Fruit fly (Drosophila melanogaster) whole organism, adult: Measurements from ENCODE around the gene CG34051.
A peak's percentile ranks its signal among the peaks of the same experiment; 100 is the strongest.

Experiments used
- CG11617 ChIP-seq: fragments of 200-800 bp; sonication (Bioruptor generic); optimal IDR thresholded peaks from 2 replicates; lab custom pipeline; 2017; ENCODE audit warnings: mild to moderate bottlenecking, missing biosample characterization, missing genetic modification reagents, missing genetic modification characterization
- CG12768 ChIP-seq: fragments of 200-800 bp; sonication (Bioruptor generic); optimal IDR thresholded peaks from 2 replicates; lab custom pipeline; 2017; ENCODE audit warnings: missing biosample characterization, missing genetic modification characterization, mild to moderate bottlenecking, moderate library complexity, missing genetic modification reagents
- CG14711 ChIP-seq: fragments of 200-800 bp; sonication (Bioruptor generic); optimal IDR thresholded peaks from 2 replicates; lab custom pipeline; 2018; ENCODE audit warnings: missing biosample characterization, mild to moderate bottlenecking, missing genetic modification characterization, moderate library complexity
- CG1620 ChIP-seq: fragments of 200-800 bp; sonication (Bioruptor generic); optimal IDR thresholded peaks from 2 replicates; lab custom pipeline; 2016; ENCODE audit warnings: missing biosample characterization, missing genetic modification characterization
- CG33017 ChIP-seq: fragments of 200-800 bp; sonication (Bioruptor generic); optimal IDR thresholded peaks from 2 replicates; lab custom pipeline; 2018; ENCODE audit warnings: missing biosample characterization, mild to moderate bottlenecking, missing genetic modification characterization, moderate library complexity
- CG5204 ChIP-seq: fragments of 200-800 bp; sonication (Bioruptor generic); optimal IDR thresholded peaks from 2 replicates; lab custom pipeline; 2016; ENCODE audit warnings: missing biosample characterization, missing genetic modification characterization
- CG7045 ChIP-seq: fragments of 200-800 bp; sonication (Bioruptor generic); optimal IDR thresholded peaks from 2 replicates; lab custom pipeline; 2017; ENCODE audit warnings: missing biosample characterization, mild to moderate bottlenecking, missing genetic modification characterization
- CG7101 ChIP-seq: fragments of 200-800 bp; sonication (Bioruptor generic); optimal IDR thresholded peaks from 2 replicates; lab custom pipeline; 2018; ENCODE audit warnings: missing biosample characterization, mild to moderate bottlenecking, missing genetic modification characterization, moderate library complexity
- Clk ChIP-seq: fragments of 200-800 bp; sonication (Bioruptor generic); optimal IDR thresholded peaks from 2 replicates; lab custom pipeline; 2017; ENCODE audit warnings: missing biosample characterization, missing genetic modification characterization
- Crg-1 ChIP-seq: fragments of 200-800 bp; sonication (Bioruptor generic); optimal IDR thresholded peaks from 2 replicates; lab custom pipeline; 2016; ENCODE audit warnings: missing biosample characterization, missing genetic modification characterization
- Hr96 ChIP-seq: fragments of 200-800 bp; sonication (Bioruptor generic); optimal IDR thresholded peaks from 2 replicates; lab custom pipeline; 2016; ENCODE audit warnings: missing biosample characterization, missing genetic modification characterization
- Mnt ChIP-seq: fragments of 200-800 bp; sonication (Bioruptor generic); optimal IDR thresholded peaks from 2 replicates; lab custom pipeline; 2016; ENCODE audit warnings: missing biosample characterization, mild to moderate bottlenecking, missing genetic modification characterization
- bab1 ChIP-seq: fragments of 200-800 bp; sonication (Bioruptor generic); optimal IDR thresholded peaks from 3 replicates; lab custom pipeline; 2019; ENCODE audit warnings: missing biosample characterization, mild to moderate bottlenecking, missing genetic modification characterization, moderate library complexity
- cic ChIP-seq: fragments of 200-800 bp; sonication (Bioruptor generic); optimal IDR thresholded peaks from 2 replicates; lab custom pipeline; 2017; ENCODE audit warnings: missing biosample characterization, mild to moderate bottlenecking, missing genetic modification characterization, moderate library complexity
- cnc ChIP-seq, 2 experiments: fragments of >200 bp; optimal IDR thresholded peaks; 2 replicates each; lab custom pipeline; 2017
- kay ChIP-seq: fragments of 200-800 bp; sonication (Bioruptor generic); peaks from one replicate; lab custom pipeline; 2016; ENCODE audit warnings: missing biosample characterization, missing genetic modification characterization, borderline replicate concordance
- ovo ChIP-seq: fragments of 200-800 bp; sonication (Bioruptor generic); optimal IDR thresholded peaks from 2 replicates; lab custom pipeline; 2016; ENCODE audit warnings: missing biosample characterization, missing genetic modification characterization
- pad ChIP-seq: fragments of 200-800 bp; sonication (Bioruptor generic); optimal IDR thresholded peaks from 3 replicates; lab custom pipeline; 2017; ENCODE audit warnings: missing biosample characterization, missing genetic modification characterization, mild to moderate bottlenecking, moderate library complexity, missing genetic modification reagents
- tj ChIP-seq: fragments of 200-800 bp; sonication (Bioruptor generic); optimal IDR thresholded peaks from 3 replicates; lab custom pipeline; 2017; ENCODE audit warnings: missing biosample characterization, mild to moderate bottlenecking, missing genetic modification characterization, moderate library complexity
- toe ChIP-seq: fragments of 200-800 bp; sonication (Bioruptor generic); optimal IDR thresholded peaks from 2 replicates; lab custom pipeline; 2016; ENCODE audit warnings: missing biosample characterization, missing genetic modification characterization

CG34051 gene

dm6 chr2L:19943112-19943511, 17.7 kb downstream of the CG34051 start:
- TF ChIP-seq CG1620 (GFP tag; lab: Kevin White, UChicago) (no peak), CG33017 (tag; lab: Kevin White, UChicago) (no peak), CG12768 (GFP tag; lab: Kevin White, UChicago) (no peak), cnc (optimal IDR thresholded peaks at IDR 0.05; lab: Kevin White, UChicago) (no peak), toe (GFP tag; lab: Kevin White, UChicago) (no peak), CG5204 (GFP tag; lab: Kevin White, UChicago) (no peak), CG7101 (no peak), Mnt (GFP tag; lab: Kevin White, UChicago) (no peak), tj (GFP tag; lab: Kevin White, UChicago) (no peak), kay (GFP tag; lab: Kevin White, UChicago) (no peak), ovo (no peak), Clk (no peak), CG11617 (GFP tag; lab: Kevin White, UChicago) (no peak), pad (no peak), Hr96 (GFP tag; lab: Kevin White, UChicago) (no peak), bab1 (GFP tag; lab: Kevin White, UChicago) (no peak), CG14711 (tag; lab: Kevin White, UChicago) (no peak)

- no peak for TF ChIP-seq CG11617 (GFP tag; lab: Kevin White, UChicago)
- TF ChIP-seq toe (GFP tag; lab: Kevin White, UChicago): no peak
- no peak for TF ChIP-seq CG5204 (GFP tag; lab: Kevin White, UChicago)
- TF ChIP-seq pad: no peak
- TF ChIP-seq cnc (optimal IDR thresholded peaks at IDR 0.05; lab: Kevin White, UChicago): no peak
- no peak for TF ChIP-seq CG12768 (GFP tag; lab: Kevin White, UChicago)
- TF ChIP-seq Clk: no peak
- TF ChIP-seq kay (GFP tag; lab: Kevin White, UChicago): no peak
- TF ChIP-seq CG7045 (GFP tag; lab: Kevin White, UChicago): no peak
- no peak for TF ChIP-seq tj (GFP tag; lab: Kevin White, UChicago)
- no peak for TF ChIP-seq CG7101
- TF ChIP-seq Mnt (GFP tag; lab: Kevin White, UChicago): no peak
- TF ChIP-seq CG33017 (tag; lab: Kevin White, UChicago): no peak
Observed at dm6 chr2L:19942510-19942909, 18.3 kb downstream of the CG34051 start.

- TF ChIP-seq CG7045 (GFP tag; lab: Kevin White, UChicago): no peak
- TF ChIP-seq CG1620 (GFP tag; lab: Kevin White, UChicago): no peak
- no peak for TF ChIP-seq toe (GFP tag; lab: Kevin White, UChicago)
- no peak for TF ChIP-seq CG11617 (GFP tag; lab: Kevin White, UChicago)
- no peak for TF ChIP-seq CG5204 (GFP tag; lab: Kevin White, UChicago)
- no peak for TF ChIP-seq Hr96 (GFP tag; lab: Kevin White, UChicago)
- TF ChIP-seq cnc (optimal IDR thresholded peaks at IDR 0.05; lab: Kevin White, UChicago): no peak
- no peak for TF ChIP-seq CG14711 (tag; lab: Kevin White, UChicago)
- TF ChIP-seq CG12768 (GFP tag; lab: Kevin White, UChicago): no peak
- TF ChIP-seq Clk: no peak
- no peak for TF ChIP-seq Mnt (GFP tag; lab: Kevin White, UChicago)
- TF ChIP-seq cic (GFP tag; lab: Kevin White, UChicago): no peak
- no peak for TF ChIP-seq bab1 (GFP tag; lab: Kevin White, UChicago)
Observed at dm6 chr2L:19941352-19941851, 19.4 kb downstream of the CG34051 start.

DNA sequence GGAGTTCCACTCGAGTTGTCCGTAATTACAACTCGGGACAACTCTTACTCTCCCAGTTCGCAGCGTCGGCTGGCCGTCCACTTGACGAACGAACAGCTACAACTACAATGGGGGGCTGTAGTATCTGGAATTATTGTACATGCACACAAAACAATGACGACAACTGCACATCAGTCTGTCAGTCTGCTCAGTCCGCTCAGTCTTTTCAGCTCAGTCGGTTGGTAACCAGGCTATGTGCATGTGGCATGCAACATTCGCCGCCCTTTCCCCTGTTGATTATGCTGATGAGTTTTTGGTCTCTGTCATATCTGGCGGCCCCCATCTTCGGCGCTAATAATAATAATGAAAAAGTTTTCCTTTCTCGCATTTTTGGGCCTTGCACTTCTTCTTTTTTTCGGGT, 20.8 kb downstream of the CG34051 start:
- no peak for TF ChIP-seq CG12768 (GFP tag; lab: Kevin White, UChicago)
- no peak for TF ChIP-seq cic (GFP tag; lab: Kevin White, UChicago)
- TF ChIP-seq CG7101: no peak
- no peak for TF ChIP-seq bab1 (GFP tag; lab: Kevin White, UChicago)
- no peak for TF ChIP-seq CG1620 (GFP tag; lab: Kevin White, UChicago)
- TF ChIP-seq CG7045 (GFP tag; lab: Kevin White, UChicago): no peak
- TF ChIP-seq tj (GFP tag; lab: Kevin White, UChicago): no peak

DNA sequence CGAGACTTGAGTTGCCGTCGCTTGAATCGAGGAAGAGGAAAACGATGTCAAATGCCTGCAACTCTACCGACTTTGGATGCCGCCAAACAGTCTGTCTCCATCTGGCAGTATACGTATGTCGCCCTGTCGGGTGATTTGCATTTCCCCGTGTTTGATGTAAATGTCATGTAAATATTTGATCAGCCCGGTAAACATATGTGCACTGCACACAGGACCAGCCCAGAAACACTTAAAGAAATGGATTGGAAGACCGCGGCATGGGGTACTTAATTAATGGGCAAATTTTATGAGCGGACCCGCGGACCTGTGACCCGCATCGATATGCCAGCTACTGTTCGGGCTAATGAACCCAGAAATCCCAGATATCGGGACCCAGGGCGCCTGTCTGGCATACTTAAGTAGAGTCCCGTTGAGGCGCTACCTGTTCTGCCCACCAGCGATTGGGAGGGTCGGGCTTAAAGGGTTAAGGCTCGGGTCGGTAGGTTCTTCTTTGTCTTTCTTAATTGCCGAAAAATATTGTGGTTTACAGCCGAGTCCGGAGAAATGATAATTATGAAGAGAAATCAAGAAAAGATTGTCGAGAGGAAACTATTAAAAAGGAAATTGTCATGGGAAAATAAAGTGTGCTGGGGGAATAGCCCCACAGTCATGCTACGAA, 22.9 kb downstream of the CG34051 start:
- TF ChIP-seq CG7101 (no peak), toe (GFP tag; lab: Kevin White, UChicago) (no peak), cnc (optimal IDR thresholded peaks at IDR 0.05; lab: Kevin White, UChicago) (no peak), CG11617 (GFP tag; lab: Kevin White, UChicago) (no peak)

dm6 chr2L:19935085-19935846, 25.6 kb downstream of the CG34051 start:
- TF ChIP-seq CG1620 (GFP tag; lab: Kevin White, UChicago) (no peak), Clk (no peak), CG33017 (tag; lab: Kevin White, UChicago) (no peak), tj (GFP tag; lab: Kevin White, UChicago) (peak; percentile 93), pad (peak; percentile 79), bab1 (GFP tag; lab: Kevin White, UChicago) (peak; percentile 21), Hr96 (GFP tag; lab: Kevin White, UChicago) (no peak), kay (GFP tag; lab: Kevin White, UChicago) (no peak), toe (GFP tag; lab: Kevin White, UChicago) (no peak), ovo (no peak), CG5204 (GFP tag; lab: Kevin White, UChicago) (peak; percentile 15), CG11617 (GFP tag; lab: Kevin White, UChicago) (no peak), CG12768 (GFP tag; lab: Kevin White, UChicago) (no peak), CG7045 (GFP tag; lab: Kevin White, UChicago) (no peak), cnc (optimal IDR thresholded peaks at IDR 0.05; lab: Kevin White, UChicago) (no peak), CG14711 (tag; lab: Kevin White, UChicago) (no peak), CG7101 (peak; percentile 21), cic (GFP tag; lab: Kevin White, UChicago) (peak; percentile 26), Crg-1 (GFP tag; lab: Kevin White, UChicago) (no peak), Mnt (GFP tag; lab: Kevin White, UChicago) (peak; percentile 17)
